Fruit fly (Drosophila melanogaster) whole organism, larva: ENCODE measurements around the gene CG10280.

Source experiments
- noc ChIP-seq: fragments of 200-800 bp; sonication (Bioruptor generic); optimal IDR thresholded peaks from 3 replicates; lab custom pipeline; 2019; ENCODE audit warnings: missing biosample characterization, mild to moderate bottlenecking, missing genetic modification characterization, moderate library complexity

CG10280 gene

dm6 chr3R:6011832-6012231, at the start of gene CG10280:
Gene CG10280, minus strand, starts transcription at chr3R:6011932.
- no peak for TF ChIP-seq noc

dm6 chr3R:6057436-6057835, 45.7 kb upstream of the CG10280 start, which contains the start of gene CG15580:
Gene CG15580, minus strand, starts transcription at chr3R:6057536.
- no peak for TF ChIP-seq noc

- TF ChIP-seq noc = no peak
These were observed 26.5 kb upstream of the CG10280 start for dm6 chr3R:6038200-6038599.

- TF ChIP-seq noc = no peak
These were observed 15.9 kb upstream of the CG10280 start for dm6 chr3R:6027674-6028073.

dm6 chr3R:6027138-6027537, 15.4 kb upstream of the CG10280 start, which contains the start of gene CtsL3:
Gene CtsL3, minus strand, starts transcription at chr3R:6027238.
- no peak for TF ChIP-seq noc

dm6 chr3R:6025227-6025626, 13.5 kb upstream of the CG10280 start:
- no peak for TF ChIP-seq noc

dm6 chr3R:6009510-6010407, 2.0 kb downstream of the CG10280 start:
- no peak for TF ChIP-seq noc

dm6 chr3R:6008202-6009062, 3.3 kb downstream of the CG10280 start, which contains the start of gene Rm62:
Gene Rm62, minus strand, starts transcription at chr3R:6008579.
- TF ChIP-seq noc = peak; percentile 36

- TF ChIP-seq noc = peak; percentile 42
These were observed 4.4 kb downstream of the CG10280 start for dm6 chr3R:6007123-6008000.

dm6 chr3R:6006595-6006994, 5.1 kb downstream of the CG10280 start:
- TF ChIP-seq noc = no peak

dm6 chr3R:5998831-5999230, 12.9 kb downstream of the CG10280 start:
- no peak for TF ChIP-seq noc

- TF ChIP-seq noc = peak; percentile 21
These were observed 13.5 kb downstream of the CG10280 start for dm6 chr3R:5998235-5998666.

dm6 chr3R:5997822-5998221, 13.9 kb downstream of the CG10280 start:
- no peak for TF ChIP-seq noc

- TF ChIP-seq noc = no peak
These were observed 16.4 kb downstream of the CG10280 start for dm6 chr3R:5995381-5995780.

dm6 chr3R:5993857-5994256, 17.9 kb downstream of the CG10280 start:
- no peak for TF ChIP-seq noc

dm6 chr3R:5976717-5977116, 35.0 kb downstream of the CG10280 start, which contains the start of gene Obp83b:
Gene Obp83b, minus strand, starts transcription at chr3R:5976817.
- no peak for TF ChIP-seq noc
